Fruit fly (Drosophila melanogaster) whole organism, embryonic: ENCODE data around the gene Roc1b.

Source experiments
- Atf-2 ChIP-seq: fragments of 200-800 bp; sonication (Bioruptor generic); optimal IDR thresholded peaks from 2 replicates; lab custom pipeline; 2016; ENCODE audit warnings: missing biosample characterization, missing genetic modification characterization
- BEAF-32 ChIP-seq: fragments of 200-800 bp; sonication (Bioruptor generic); optimal IDR thresholded peaks from 3 replicates; lab custom pipeline; 2017; ENCODE audit warnings: missing biosample characterization, missing genetic modification characterization, mild to moderate bottlenecking, moderate library complexity, missing genetic modification reagents
- CG10267 ChIP-seq: fragments of 200-800 bp; sonication (Bioruptor generic); optimal IDR thresholded peaks from 2 replicates; lab custom pipeline; 2018; ENCODE audit warnings: missing biosample characterization, mild to moderate bottlenecking, missing genetic modification characterization, moderate library complexity
- CG11456 ChIP-seq: fragments of 200-800 bp; sonication (Bioruptor generic); IDR thresholded peaks from 3 replicates; pipeline ENCODE4 v1.3.6; 2022; ENCODE audit warnings: missing biosample characterization, missing genetic modification characterization
- CG11696 ChIP-seq: fragments of 200-800 bp; sonication (Bioruptor generic); IDR thresholded peaks from 2 replicates; pipeline ENCODE4 v1.3.6; 2022; ENCODE audit warnings: missing biosample characterization, missing genetic modification characterization
- CG14860 ChIP-seq: fragments of 200-800 bp; sonication (Bioruptor generic); IDR thresholded peaks from 3 replicates; pipeline ENCODE4 v1.3.6; 2022; ENCODE audit warnings: missing biosample characterization, missing genetic modification characterization; ENCODE audit not compliant: partially characterized antibody
- CG16863 ChIP-seq: fragments of 200-800 bp; sonication (Bioruptor generic); optimal IDR thresholded peaks from 3 replicates; lab custom pipeline; 2016; ENCODE audit warnings: missing biosample characterization, missing genetic modification characterization
- CG2199 ChIP-seq: fragments of 200-800 bp; sonication (Bioruptor generic); IDR thresholded peaks from 3 replicates; pipeline ENCODE4 v1.3.6; 2022; ENCODE audit warnings: missing biosample characterization, missing genetic modification characterization
- CG31224 ChIP-seq: fragments of 200-800 bp; sonication (Bioruptor generic); IDR thresholded peaks from 2 replicates; pipeline ENCODE4 v1.3.6; 2022; ENCODE audit warnings: missing biosample characterization, missing genetic modification characterization
- CG32772 ChIP-seq: fragments of 200-800 bp; sonication (Bioruptor generic); IDR thresholded peaks from 2 replicates; pipeline ENCODE4 v1.3.6; 2022; ENCODE audit warnings: missing biosample characterization, missing genetic modification characterization
- CG6272 ChIP-seq: fragments of 200-800 bp; sonication (Bioruptor generic); IDR thresholded peaks from 2 replicates; pipeline ENCODE4 v1.3.6; 2022; ENCODE audit warnings: missing biosample characterization, missing genetic modification characterization
- CG6689 ChIP-seq: fragments of 200-800 bp; sonication (Bioruptor generic); IDR thresholded peaks from 2 replicates; pipeline ENCODE4 v1.3.6; 2022; ENCODE audit warnings: missing biosample characterization, missing genetic modification characterization
- CG6791 ChIP-seq: fragments of 200-800 bp; sonication (Bioruptor generic); IDR thresholded peaks from 3 replicates; pipeline ENCODE4 v1.3.6; 2022; ENCODE audit warnings: missing biosample characterization, missing genetic modification characterization; ENCODE audit not compliant: partially characterized antibody
- CG7745 ChIP-seq: fragments of 200-800 bp; sonication (Bioruptor generic); optimal IDR thresholded peaks from 2 replicates; lab custom pipeline; 2018; ENCODE audit warnings: missing biosample characterization, mild to moderate bottlenecking, missing genetic modification characterization, moderate library complexity
- CG7786 ChIP-seq: fragments of 200-800 bp; sonication (Bioruptor generic); optimal IDR thresholded peaks from 2 replicates; lab custom pipeline; 2016; ENCODE audit warnings: missing biosample characterization, missing genetic modification characterization
- CG9797 ChIP-seq: fragments of 200-800 bp; sonication (Bioruptor generic); optimal IDR thresholded peaks from 3 replicates; lab custom pipeline; 2018; ENCODE audit warnings: missing biosample characterization, mild to moderate bottlenecking, missing genetic modification characterization
- Dbx ChIP-seq: fragments of 200-800 bp; sonication (Bioruptor generic); IDR thresholded peaks from 3 replicates; pipeline ENCODE4 v1.3.6; 2022; ENCODE audit warnings: missing biosample characterization, missing genetic modification characterization
- Deaf1 ChIP-seq: fragments of 200-800 bp; optimal IDR thresholded peaks from 3 replicates; lab custom pipeline; 2019; ENCODE audit warnings: missing biosample characterization, mild to moderate bottlenecking, missing genetic modification characterization, moderate library complexity
- Dll ChIP-seq: fragments of 200-800 bp; sonication (Bioruptor generic); IDR thresholded peaks from 4 replicates; pipeline ENCODE4 v1.3.6; 2022; ENCODE audit warnings: missing biosample characterization, missing genetic modification characterization; ENCODE audit not compliant: partially characterized antibody
- ERR ChIP-seq: fragments of 200-800 bp; sonication (Bioruptor generic); optimal IDR thresholded peaks from 2 replicates; lab custom pipeline; 2016; ENCODE audit warnings: missing biosample characterization, missing genetic modification characterization
- Fer2 ChIP-seq: fragments of 200-800 bp; sonication (Bioruptor generic); optimal IDR thresholded peaks from 2 replicates; lab custom pipeline; 2018; ENCODE audit warnings: missing biosample characterization, mild to moderate bottlenecking, missing genetic modification characterization, moderate library complexity
- Gsc ChIP-seq: fragments of 200-800 bp; sonication (Bioruptor generic); IDR thresholded peaks from 2 replicates; pipeline ENCODE4 v1.3.6; 2022; ENCODE audit warnings: missing biosample characterization, missing genetic modification characterization
- Hmx ChIP-seq: fragments of 200-800 bp; sonication (Bioruptor generic); optimal IDR thresholded peaks from 2 replicates; lab custom pipeline; 2016; ENCODE audit warnings: missing biosample characterization, missing genetic modification characterization
- Hr51 ChIP-seq, 2 experiments: fragments of 200-800 bp; sonication (Bioruptor generic); optimal IDR thresholded peaks; 2 replicates in 1 of 2; 3 replicates in 1 of 2; lab custom pipeline; 2016 to 2018; ENCODE audit warnings: missing biosample characterization in 2 of 2, missing genetic modification characterization in 2 of 2, mild to moderate bottlenecking in 1 of 2, moderate library complexity in 1 of 2
- Hsf ChIP-seq: fragments of 200-800 bp; sonication (Bioruptor generic); optimal IDR thresholded peaks from 3 replicates; lab custom pipeline; 2016; ENCODE audit warnings: missing biosample characterization, missing genetic modification characterization
- Mes4 ChIP-seq: fragments of 200-800 bp; sonication (Bioruptor generic); optimal IDR thresholded peaks from 2 replicates; lab custom pipeline; 2016; ENCODE audit warnings: missing biosample characterization, missing genetic modification characterization
- Mrtf ChIP-seq: fragments of 200-800 bp; sonication (Bioruptor generic); IDR thresholded peaks from 3 replicates; pipeline ENCODE4 v1.3.6; 2022; ENCODE audit warnings: missing biosample characterization, missing genetic modification characterization
- NC2β ChIP-seq: fragments of 200-800 bp; sonication (Bioruptor generic); optimal IDR thresholded peaks from 2 replicates; lab custom pipeline; 2016; ENCODE audit warnings: missing biosample characterization, missing genetic modification characterization
- Nf-YB ChIP-seq: fragments of 200-800 bp; sonication (Bioruptor generic); optimal IDR thresholded peaks from 3 replicates; lab custom pipeline; 2019; ENCODE audit warnings: missing biosample characterization, mild to moderate bottlenecking, missing genetic modification characterization, moderate library complexity
- Scr ChIP-seq: fragments of 200-800 bp; sonication (Bioruptor generic); IDR thresholded peaks from 2 replicates; pipeline ENCODE4 v1.3.6; 2022; ENCODE audit warnings: missing biosample characterization, missing genetic modification characterization; ENCODE audit not compliant: partially characterized antibody
- amos ChIP-seq: fragments of 200-800 bp; sonication (Bioruptor generic); IDR thresholded peaks from 2 replicates; pipeline ENCODE4 v1.3.6; 2022; ENCODE audit warnings: missing biosample characterization, missing genetic modification characterization; ENCODE audit not compliant: partially characterized antibody
- br ChIP-seq: fragments of >200 bp; optimal IDR thresholded peaks from 2 replicates; lab custom pipeline; 2017
- fd64A ChIP-seq: fragments of 200-800 bp; sonication (Bioruptor generic); optimal IDR thresholded peaks from 3 replicates; lab custom pipeline; 2018; ENCODE audit warnings: missing biosample characterization, mild to moderate bottlenecking, missing genetic modification characterization
- fru ChIP-seq: fragments of >200 bp; optimal IDR thresholded peaks from 2 replicates; lab custom pipeline; 2017
- gcm2 ChIP-seq: fragments of 200-800 bp; sonication (Bioruptor generic); optimal IDR thresholded peaks from 2 replicates; lab custom pipeline; 2016; ENCODE audit warnings: missing biosample characterization, missing genetic modification characterization
- gfzf ChIP-seq: fragments of 200-800 bp; sonication (Bioruptor generic); optimal IDR thresholded peaks from 2 replicates; lab custom pipeline; 2016; ENCODE audit warnings: missing biosample characterization, mild to moderate bottlenecking, missing genetic modification characterization, moderate library complexity
- grn ChIP-seq: fragments of 200-800 bp; sonication (Bioruptor generic); optimal IDR thresholded peaks from 3 replicates; lab custom pipeline; 2017; ENCODE audit warnings: missing biosample characterization, missing genetic modification characterization
- insv ChIP-seq, 2 experiments: fragments of 200-800 bp; sonication (Bioruptor generic); optimal IDR thresholded peaks; 3 replicates each; lab custom pipeline; 2016 to 2018; ENCODE audit warnings: missing biosample characterization in 2 of 2, missing genetic modification characterization in 2 of 2
- inv ChIP-seq: fragments of 200-800 bp; sonication (Bioruptor generic); IDR thresholded peaks from 2 replicates; pipeline ENCODE4 v1.3.6; 2022; ENCODE audit warnings: missing biosample characterization, missing genetic modification characterization; ENCODE audit not compliant: partially characterized antibody
- lbe ChIP-seq: fragments of 200-800 bp; sonication (Bioruptor generic); optimal IDR thresholded peaks from 2 replicates; lab custom pipeline; 2016; ENCODE audit warnings: missing biosample characterization, mild to moderate bottlenecking, missing genetic modification characterization
- lmd ChIP-seq: fragments of 200-800 bp; sonication (Bioruptor generic); IDR thresholded peaks from 2 replicates; pipeline ENCODE4 v1.3.6; 2022; ENCODE audit warnings: missing biosample characterization, missing genetic modification characterization
- pho ChIP-seq: fragments of 200-800 bp; sonication (Bioruptor generic); optimal IDR thresholded peaks from 2 replicates; lab custom pipeline; 2016; ENCODE audit warnings: missing biosample characterization, missing genetic modification characterization
- psq ChIP-seq: fragments of 200-800 bp; sonication (Bioruptor generic); optimal IDR thresholded peaks from 2 replicates; lab custom pipeline; 2017; ENCODE audit warnings: missing biosample characterization, missing genetic modification characterization
- sens-2 ChIP-seq: fragments of 200-800 bp; sonication (Bioruptor generic); IDR thresholded peaks from 2 replicates; pipeline ENCODE4 v1.3.6; 2022; ENCODE audit warnings: missing biosample characterization, missing genetic modification characterization
- sr ChIP-seq: fragments of 200-800 bp; sonication (Bioruptor generic); IDR thresholded peaks from 3 replicates; pipeline ENCODE4 v1.3.6; 2022; ENCODE audit warnings: missing biosample characterization, missing genetic modification characterization
- tio ChIP-seq: fragments of 200-800 bp; sonication (Bioruptor generic); optimal IDR thresholded peaks from 2 replicates; lab custom pipeline; 2017; ENCODE audit warnings: missing biosample characterization, missing genetic modification characterization, inconsistent platforms
- toy ChIP-seq: fragments of 200-800 bp; sonication (Bioruptor generic); IDR thresholded peaks from 2 replicates; pipeline ENCODE4 v1.3.6; 2022; ENCODE audit warnings: missing biosample characterization, missing genetic modification characterization
- unc-4 ChIP-seq: fragments of 200-800 bp; sonication (Bioruptor generic); IDR thresholded peaks from 2 replicates; pipeline ENCODE4 v1.3.6; 2022; ENCODE audit warnings: missing biosample characterization, missing genetic modification characterization; ENCODE audit not compliant: partially characterized antibody
- zen ChIP-seq: fragments of 200-800 bp; sonication (Bioruptor generic); optimal IDR thresholded peaks from 3 replicates; lab custom pipeline; 2018; ENCODE audit warnings: missing biosample characterization, mild to moderate bottlenecking, missing genetic modification characterization, moderate library complexity

The Roc1b gene

dm6 chr3L:356016-356472 is 1.7 kb upstream of the Roc1b start, which contains the start of gene CG1231 (continued):
- TF ChIP-seq amos (GFP tag; lab: Robert Waterston, UW) (peak; percentile 16; the same call in 1 of the 2 replicates), gcm2 (GFP tag; lab: Kevin White, UChicago) (no peak)

- TF ChIP-seq zen (tag; lab: Kevin White, UChicago) (peak; percentile 61), Gsc (no peak), NC2β (GFP tag; lab: Kevin White, UChicago) (peak; percentile 25), Hmx (no peak), ERR (no peak), Dll (GFP tag; lab: Robert Waterston, UW) (peak; percentile 71), CG14860 (GFP tag; lab: Robert Waterston, UW) (no peak), Hr51 (GFP tag; optimal IDR thresholded peaks at IDR 0.05; lab: Kevin White, UChicago) (peak in 1 of 2 experiments; percentile 6), sr (GFP tag; lab: Robert Waterston, UW) (no peak), Atf-2 (GFP tag; lab: Kevin White, UChicago) (no peak), Hsf (GFP tag; lab: Kevin White, UChicago) (peak; percentile 58), CG16863 (GFP tag; lab: Kevin White, UChicago) (peak; percentile 29), CG2199 (GFP tag; lab: Robert Waterston, UW) (no peak), BEAF-32 (GFP tag; lab: Kevin White, UChicago) (peak; percentile 59), Scr (GFP tag; lab: Robert Waterston, UW) (peak; percentile 60), CG6272 (no peak), sens-2 (GFP tag; lab: Robert Waterston, UW) (no peak), br (no peak), grn (GFP tag; lab: Kevin White, UChicago) (no peak), CG11456 (GFP tag; lab: Robert Waterston, UW) (no peak), CG9797 (GFP tag; lab: Kevin White, UChicago) (peak; percentile 97), toy (no peak), tio (GFP tag; lab: Kevin White, UChicago) (no peak), lbe (no peak), CG31224 (GFP tag; lab: Robert Waterston, UW) (no peak), unc-4 (GFP tag; lab: Robert Waterston, UW) (peak; percentile 57; the same call in 1 of the 2 replicates), fd64A (no peak), lmd (GFP tag; lab: Robert Waterston, UW) (0 out of 2 replicates have a peak, but pooled peaks have one; percentile 18), fru (lab: Kevin White, UChicago) (no peak), CG32772 (GFP tag; lab: Robert Waterston, UW) (peak; percentile 63; the same call in 1 of the 2 replicates), psq (GFP tag; lab: Kevin White, UChicago) (peak; percentile 13), CG6689 (GFP tag; lab: Robert Waterston, UW) (no peak), CG7786 (GFP tag; lab: Kevin White, UChicago) (peak; percentile 4), Deaf1 (tag; lab: Kevin White, UChicago) (no peak), Nf-YB (peak; percentile 24), Mes4 (GFP tag; lab: Kevin White, UChicago) (peak; percentile 31), CG10267 (tag; lab: Kevin White, UChicago) (peak; percentile 71), CG6791 (GFP tag; lab: Robert Waterston, UW) (peak; percentile 45; the same call in 1 of the 3 replicates), CG11696 (no peak), CG7745 (tag; lab: Kevin White, UChicago) (no peak), Dbx (GFP tag; lab: Robert Waterston, UW) (peak; percentile 57; the same call in 2 of the 3 replicates), inv (GFP tag; lab: Robert Waterston, UW) (peak; percentile 42), gfzf (GFP tag; lab: Kevin White, UChicago) (peak; percentile 66), Mrtf (GFP tag; lab: Robert Waterston, UW) (no peak), insv (GFP tag; optimal IDR thresholded peaks at IDR 0.05; lab: Kevin White, UChicago) (peak in 1 of 2 experiments; percentile 10), Fer2 (tag; lab: Kevin White, UChicago) (no peak), pho (peak; percentile 50)
These were observed 3.4 kb downstream of the Roc1b start, which contains the start of the genes Cdc5 and CG1233 for dm6 chr3L:361201-361600. Gene Cdc5, minus strand, starts transcription at chr3L:361383. Gene CG1233, plus strand, starts transcription at chr3L:361472.
